Worm (Caenorhabditis elegans) whole organism, L2 larva: ENCODE data around the gene prdx-6.

Source experiments
- aly-2 ChIP-seq: fragments of 150-350 bp; optimal IDR thresholded peaks from 2 replicates; lab custom pipeline; 2014; ENCODE audit warnings: missing biosample characterization, missing genetic modification characterization
- ceh-82 ChIP-seq: fragments of 150-350 bp; optimal IDR thresholded peaks from 2 replicates; lab custom pipeline; 2014; ENCODE audit warnings: missing biosample characterization, missing genetic modification characterization
- lin-13 ChIP-seq: fragments of 150-350 bp; optimal IDR thresholded peaks from 2 replicates; lab custom pipeline; 2014; ENCODE audit warnings: missing biosample characterization, missing genetic modification reagents, missing genetic modification characterization
- mbf-1 ChIP-seq: sonication (generic microtip); optimal IDR thresholded peaks from 2 replicates; lab custom pipeline; 2017; ENCODE audit warnings: missing biosample characterization, missing genetic modification characterization
- mdl-1 ChIP-seq, 2 experiments: fragments of 150-350 bp in 1 of 2; sonication (generic microtip) in 1 of 2; optimal IDR thresholded peaks; 2 replicates each; lab custom pipeline; 2017; ENCODE audit warnings: missing biosample characterization in 2 of 2, missing genetic modification characterization in 2 of 2
- nhr-10 ChIP-seq: sonication (generic microtip); optimal IDR thresholded peaks from 2 replicates; lab custom pipeline; 2017; ENCODE audit warnings: missing biosample characterization, missing genetic modification characterization
- nhr-11 ChIP-seq: fragments of 150-350 bp; optimal IDR thresholded peaks from 2 replicates; lab custom pipeline; 2014; ENCODE audit warnings: missing biosample characterization, missing genetic modification characterization
- nhr-77 ChIP-seq: fragments of 150-350 bp; optimal IDR thresholded peaks from 2 replicates; lab custom pipeline; 2014; ENCODE audit warnings: missing biosample characterization, missing genetic modification characterization
- skn-1 ChIP-seq: sonication (generic microtip); optimal IDR thresholded peaks from 2 replicates; lab custom pipeline; 2017; ENCODE audit warnings: missing biosample characterization, missing genetic modification characterization
- zag-1 ChIP-seq: fragments of 150-350 bp; optimal IDR thresholded peaks from 2 replicates; lab custom pipeline; 2014; ENCODE audit warnings: missing biosample characterization, missing genetic modification characterization

- no peak for TF ChIP-seq zag-1 (tag; lab: Kevin White, UChicago)
- TF ChIP-seq aly-2 (tag; lab: Kevin White, UChicago): no peak
- no peak for TF ChIP-seq nhr-77 (tag; lab: Kevin White, UChicago)
- TF ChIP-seq mbf-1: no peak
- no peak for TF ChIP-seq nhr-10 (tag; lab: Kevin White, UChicago)
- TF ChIP-seq mdl-1 (tag; optimal IDR thresholded peaks at IDR 0.05; lab: Kevin White, UChicago): no peak
- no peak for TF ChIP-seq ceh-82
- TF ChIP-seq skn-1 (tag; lab: Kevin White, UChicago): no peak
- no peak for TF ChIP-seq nhr-11
- no peak for TF ChIP-seq lin-13 (GFP tag; lab: Kevin White, UChicago)
Measured at ce11 chrIV:184184-184583, 34.2 kb upstream of the prdx-6 start, which contains the start of gene pnc-1.
